Worm (Caenorhabditis elegans): Measurements from ENCODE around the gene srm-1.
"Not testable (repeated sequence)": the region's sequence is repeated elsewhere in the genome, so short reads cannot be mapped to it uniquely, and the experiment has no call there.

The srm-1 gene

DNA sequence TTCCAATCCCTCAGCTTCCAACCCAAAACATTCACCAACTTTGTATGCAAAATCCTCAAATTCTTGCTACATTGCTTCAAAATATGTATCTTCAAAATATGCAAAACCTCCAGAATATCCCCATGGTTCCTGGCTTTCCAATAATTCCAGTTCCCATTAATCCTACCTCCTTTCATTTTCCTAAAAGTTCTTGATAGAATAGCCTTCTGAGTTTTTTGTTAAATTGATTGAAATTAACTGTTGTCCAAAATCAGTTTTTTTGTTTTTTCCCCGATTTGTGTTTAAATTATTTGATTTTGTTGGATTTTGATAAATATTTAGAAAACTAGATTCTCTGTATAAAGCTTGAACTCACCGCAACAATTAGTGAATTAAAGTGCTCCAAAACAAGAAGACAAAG is 7.2 kb upstream of the srm-1 start:
- TF ChIP-seq lin-13 (tag; optimal IDR thresholded peaks at IDR 0.05) (no peak), mep-1 (tag; optimal IDR thresholded peaks at IDR 0.05) (no peak), ceh-43 (GFP tag; optimal IDR thresholded peaks at IDR 0.05) (no peak), ceh-83 (GFP tag; optimal IDR thresholded peaks at IDR 0.05) (no peak), elt-1 (tag; optimal IDR thresholded peaks at IDR 0.05; ENCODE audit: borderline replicate concordance, insufficient read depth) (no peak), nhr-2 (tag; optimal IDR thresholded peaks at IDR 0.05) (no peak), nhr-76 (tag; optimal IDR thresholded peaks at IDR 0.05) (no peak), drap-1 (GFP tag; optimal IDR thresholded peaks at IDR 0.05) (no peak), sptf-1 (tag; optimal IDR thresholded peaks at IDR 0.05) (no peak), lsy-2 (tag; optimal IDR thresholded peaks at IDR 0.05) (no peak), flh-1 (GFP tag; optimal IDR thresholded peaks at IDR 0.05) (no peak), mab-5 (tag; optimal IDR thresholded peaks at IDR 0.05) (no peak), ham-2 (GFP tag; optimal IDR thresholded peaks at IDR 0.05) (no peak), snpc-4 (tag; optimal IDR thresholded peaks at IDR 0.05) (no peak), mls-2 (tag; optimal IDR thresholded peaks at IDR 0.05) (no peak), hlh-1 (tag; optimal IDR thresholded peaks at IDR 0.05) (no peak)

DNA sequence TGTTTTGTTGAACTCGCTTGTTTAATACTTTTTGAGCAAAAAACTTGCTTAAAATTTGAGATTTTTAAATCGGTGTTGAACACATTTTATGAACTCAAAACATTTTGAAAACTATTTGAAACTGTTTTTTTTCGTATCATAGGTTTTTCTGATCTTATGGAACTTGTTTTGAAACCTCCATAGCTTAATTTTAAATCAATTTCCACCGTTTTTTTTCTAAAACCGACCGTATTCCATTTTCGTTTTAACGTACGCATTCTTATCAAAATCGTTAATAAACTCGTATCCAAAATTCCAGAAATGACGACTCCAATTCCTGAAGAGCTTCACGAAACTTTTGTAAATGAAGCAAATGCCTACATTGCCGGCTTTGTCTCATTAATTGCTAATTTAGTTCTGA is 4.0 kb upstream of the srm-1 start, which contains the start of gene srm-2:
srm-2 (plus strand) TSS at position 301 of the 400 bp plus-strand sequence.
- TF ChIP-seq nhr-28 (tag; optimal IDR thresholded peaks at IDR 0.05): no peak
- TF ChIP-seq zip-8 (tag; optimal IDR thresholded peaks at IDR 0.05): no peak
- TF ChIP-seq drap-1 (GFP tag; optimal IDR thresholded peaks at IDR 0.05): no peak
- no peak for TF ChIP-seq bed-3 (GFP tag; optimal IDR thresholded peaks at IDR 0.05)
- TF ChIP-seq lin-32 (GFP tag; optimal IDR thresholded peaks at IDR 0.05): no peak
- no peak for TF ChIP-seq mab-5 (tag; optimal IDR thresholded peaks at IDR 0.05)
- no peak for TF ChIP-seq ceh-43 (GFP tag; optimal IDR thresholded peaks at IDR 0.05)
- TF ChIP-seq lsy-2 (tag; optimal IDR thresholded peaks at IDR 0.05): no peak
- TF ChIP-seq ceh-39 (tag; optimal IDR thresholded peaks at IDR 0.05): no peak
- TF ChIP-seq blmp-1 (tag; optimal IDR thresholded peaks at IDR 0.05): no peak
- no peak for TF ChIP-seq elt-1 (tag; optimal IDR thresholded peaks at IDR 0.05; ENCODE audit: borderline replicate concordance, insufficient read depth)
- TF ChIP-seq flh-1 (GFP tag; optimal IDR thresholded peaks at IDR 0.05): no peak
- TF ChIP-seq sptf-1 (tag; optimal IDR thresholded peaks at IDR 0.05): no peak
- no peak for TF ChIP-seq lin-13 (tag; optimal IDR thresholded peaks at IDR 0.05)
- no peak for TF ChIP-seq pha-4 (tag; optimal IDR thresholded peaks at IDR 0.05)
- no peak for TF ChIP-seq snpc-4 (tag; optimal IDR thresholded peaks at IDR 0.05)

DNA sequence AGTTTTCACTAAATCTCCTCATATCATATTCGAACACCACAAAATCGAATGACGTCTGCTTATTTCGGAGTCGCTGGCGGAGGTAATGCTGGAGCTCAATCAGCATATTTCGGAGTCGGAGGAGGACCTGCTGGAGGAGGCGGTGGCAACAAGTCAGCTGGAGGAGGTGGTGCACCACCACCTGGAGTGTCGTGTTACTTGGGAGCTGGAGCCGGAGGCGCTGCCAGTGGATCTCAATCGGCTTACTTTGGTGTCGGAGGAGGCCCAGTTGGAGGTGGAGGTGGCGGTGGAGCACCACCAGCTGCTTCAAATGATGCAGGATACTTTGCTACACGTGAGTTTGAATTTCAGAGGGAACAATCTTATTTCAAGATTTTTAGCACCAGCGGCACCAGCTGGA is 4.1 kb downstream of the srm-1 start, which contains the start of gene ssq-4:
ssq-4 (plus strand) TSS at position 19 of the 400 bp plus-strand sequence.
- TF ChIP-seq ceh-43, sem-2, flh-1 (GFP tag; optimal IDR thresholded peaks at IDR 0.05): not testable (repeated sequence)

DNA sequence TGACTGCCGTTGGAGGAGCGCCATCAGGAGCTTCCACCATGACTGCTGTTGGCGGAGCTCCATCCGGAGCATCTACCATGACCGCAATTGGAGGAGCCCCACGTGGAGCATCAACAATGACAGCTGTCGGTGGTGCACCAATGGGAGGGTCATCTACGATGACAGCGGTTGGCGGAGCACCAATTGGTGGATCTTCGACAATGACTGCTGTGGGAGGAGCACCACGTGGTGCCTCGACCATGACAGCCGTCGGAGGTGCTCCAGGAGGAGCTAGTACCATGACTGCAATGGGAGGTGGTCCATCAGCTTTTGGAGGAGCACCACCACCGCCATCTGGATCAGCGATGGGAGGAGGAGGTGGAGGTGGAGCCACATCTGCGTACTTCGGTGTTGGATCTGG is 4.7 kb downstream of the srm-1 start, which contains the start of gene T28H11.7:
T28H11.7 (minus strand) TSS at position 101 of the 400 bp plus-strand sequence.
- TF ChIP-seq cnd-1, blmp-1, ceh-39 (tag; optimal IDR thresholded peaks at IDR 0.05): not testable (repeated sequence)

DNA sequence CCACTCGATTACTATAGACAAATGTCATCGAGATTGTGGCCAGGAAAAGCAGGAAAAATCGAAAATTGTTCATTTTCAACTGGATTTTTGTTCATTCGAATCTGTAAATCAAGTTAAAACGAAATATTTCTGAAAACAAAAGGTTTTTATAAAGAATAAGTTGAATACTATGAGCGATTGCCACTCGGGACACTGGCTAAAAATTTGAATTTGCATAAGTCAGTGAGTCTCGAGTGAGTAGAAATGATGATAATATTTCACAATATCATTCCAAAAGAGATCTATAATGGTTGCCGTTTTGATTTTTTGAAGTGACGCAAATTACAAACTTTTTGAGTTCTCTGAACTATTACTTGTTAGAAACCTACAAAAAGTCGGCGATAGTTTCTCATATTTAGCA is 8.2 kb downstream of the srm-1 start, which contains the start of gene T28H11.8:
T28H11.8 (minus strand) TSS at position 101 of the 400 bp plus-strand sequence.
- no peak for TF ChIP-seq unc-39 (tag; optimal IDR thresholded peaks at IDR 0.05)
- no peak for TF ChIP-seq blmp-1 (tag; optimal IDR thresholded peaks at IDR 0.05)
- no peak for TF ChIP-seq zip-8 (tag; optimal IDR thresholded peaks at IDR 0.05)
- TF ChIP-seq mls-2 (tag; optimal IDR thresholded peaks at IDR 0.05): no peak
- TF ChIP-seq lin-32 (GFP tag; optimal IDR thresholded peaks at IDR 0.05): no peak
- TF ChIP-seq nhr-237 (tag; optimal IDR thresholded peaks at IDR 0.05): no peak
- TF ChIP-seq ceh-39 (tag; optimal IDR thresholded peaks at IDR 0.05): no peak

DNA sequence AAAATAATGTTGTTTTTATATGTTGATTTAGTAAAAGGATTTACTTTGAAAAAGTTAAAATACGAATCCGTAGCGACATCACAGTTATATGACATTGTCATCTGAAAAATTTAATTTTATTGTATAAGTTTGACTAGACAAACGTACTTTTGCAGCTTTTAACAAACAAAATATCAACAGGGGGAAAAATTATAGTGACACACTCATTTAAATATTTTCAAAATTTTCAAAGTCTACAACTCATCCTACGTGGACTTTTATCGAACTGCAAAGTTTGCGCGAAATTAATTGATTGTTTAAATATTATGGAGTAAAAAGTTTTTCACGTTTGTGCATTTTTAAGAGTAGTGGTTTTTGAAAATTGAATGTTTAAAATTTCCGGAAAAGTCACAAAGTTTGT is 13.3 kb downstream of the srm-1 start, which contains the start of gene C09B9.85:
C09B9.85 (minus strand) TSS at position 101 of the 400 bp plus-strand sequence.
- no peak for TF ChIP-seq elt-3 (tag; optimal IDR thresholded peaks at IDR 0.05)
- TF ChIP-seq M03D4.4 (tag; optimal IDR thresholded peaks at IDR 0.05): no peak
- no peak for TF ChIP-seq ceh-43 (GFP tag; optimal IDR thresholded peaks at IDR 0.05)
- no peak for TF ChIP-seq pha-4 (tag; optimal IDR thresholded peaks at IDR 0.05)
- TF ChIP-seq snpc-4 (tag; optimal IDR thresholded peaks at IDR 0.05): no peak
- TF ChIP-seq drap-1 (GFP tag; optimal IDR thresholded peaks at IDR 0.05): no peak
- TF ChIP-seq elt-1 (tag; optimal IDR thresholded peaks at IDR 0.05; ENCODE audit: borderline replicate concordance, insufficient read depth): no peak
- no peak for TF ChIP-seq nhr-28 (tag; optimal IDR thresholded peaks at IDR 0.05)
- TF ChIP-seq nhr-76 (tag; optimal IDR thresholded peaks at IDR 0.05): no peak
- no peak for TF ChIP-seq mab-5 (tag; optimal IDR thresholded peaks at IDR 0.05)
- TF ChIP-seq ces-1 (GFP tag; optimal IDR thresholded peaks at IDR 0.05): no peak
